Fruit fly (Drosophila melanogaster) whole organism, prepupa: Measurements from ENCODE around the gene CG15382.

Experiments
- CG1621 ChIP-seq: fragments of 200-800 bp; sonication (Bioruptor generic); optimal IDR thresholded peaks from 3 replicates; lab custom pipeline; 2018; ENCODE audit warnings: missing biosample characterization, mild to moderate bottlenecking, missing genetic modification characterization
- CG16779 ChIP-seq: fragments of 200-800 bp; sonication (Bioruptor generic); optimal IDR thresholded peaks from 3 replicates; lab custom pipeline; 2017; ENCODE audit warnings: missing biosample characterization, mild to moderate bottlenecking, missing genetic modification characterization
- CG34406 ChIP-seq: fragments of 200-800 bp; sonication (Bioruptor generic); optimal IDR thresholded peaks from 3 replicates; lab custom pipeline; 2016; ENCODE audit warnings: missing biosample characterization, missing genetic modification characterization
- CG6792 ChIP-seq: fragments of 200-800 bp; sonication (Bioruptor generic); optimal IDR thresholded peaks from 3 replicates; lab custom pipeline; 2016; ENCODE audit warnings: missing biosample characterization, missing genetic modification characterization
- CG6854 ChIP-seq: fragments of 200-800 bp; sonication (Bioruptor generic); optimal IDR thresholded peaks from 2 replicates; lab custom pipeline; 2017; ENCODE audit warnings: missing biosample characterization, mild to moderate bottlenecking, missing genetic modification characterization
- CG8119 ChIP-seq: fragments of 200-800 bp; sonication (Bioruptor generic); IDR thresholded peaks from 3 replicates; pipeline ENCODE4 v1.3.6; 2022; ENCODE audit warnings: missing biosample characterization, missing genetic modification characterization
- Lpt ChIP-seq: fragments of 200-800 bp; sonication (Bioruptor generic); optimal IDR thresholded peaks from 3 replicates; lab custom pipeline; 2016; ENCODE audit warnings: missing biosample characterization, missing genetic modification characterization
- acj6 ChIP-seq: fragments of 200-800 bp; sonication (Bioruptor generic); optimal IDR thresholded peaks from 3 replicates; lab custom pipeline; 2016; ENCODE audit warnings: missing biosample characterization, missing genetic modification characterization
- pdm3 ChIP-seq: fragments of 200-800 bp; sonication (Bioruptor generic); optimal IDR thresholded peaks from 3 replicates; lab custom pipeline; 2016; ENCODE audit warnings: missing biosample characterization, missing genetic modification characterization
- vri ChIP-seq: fragments of 200-800 bp; sonication (Bioruptor generic); optimal IDR thresholded peaks from 3 replicates; lab custom pipeline; 2016; ENCODE audit warnings: missing biosample characterization, mild to moderate bottlenecking, missing genetic modification characterization

DNA sequence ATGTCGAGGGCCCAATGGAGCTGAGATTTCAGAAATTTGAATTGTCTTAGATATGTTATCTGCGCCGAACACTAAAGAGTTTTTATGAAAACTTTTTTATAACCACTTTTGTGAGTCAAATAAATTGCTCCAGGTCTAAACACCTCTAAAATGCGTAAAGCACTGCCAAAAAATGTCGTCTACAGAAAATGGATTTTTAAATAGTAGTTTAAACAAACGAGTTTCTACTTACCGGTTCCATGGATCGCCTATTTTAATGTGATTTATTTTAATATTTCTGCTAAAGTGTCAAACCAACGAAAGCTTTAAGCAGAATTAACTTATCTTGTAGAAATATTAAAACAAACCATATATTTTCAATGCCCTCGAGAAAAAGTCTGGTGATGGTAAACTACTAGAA is 50.5 kb downstream of the CG15382 start, which contains the start of gene CG31668:
- TF ChIP-seq CG34406 (no peak), CG8119 (GFP tag; lab: Robert Waterston, UW) (no peak), CG6792 (GFP tag; lab: Kevin White, UChicago) (no peak), vri (GFP tag; lab: Kevin White, UChicago) (no peak), CG1621 (tag; lab: Kevin White, UChicago) (no peak), acj6 (GFP tag; lab: Kevin White, UChicago) (no peak), Lpt (GFP tag; lab: Kevin White, UChicago) (no peak), pdm3 (GFP tag; lab: Kevin White, UChicago) (no peak), CG16779 (tag; lab: Kevin White, UChicago) (no peak), CG6854 (GFP tag; lab: Kevin White, UChicago) (no peak)
